Fruit fly (Drosophila melanogaster) whole organism, embryonic: Measurements from ENCODE around the gene Calr.

ENCODE experiments used
- Ada2b ChIP-seq: fragments of 200-800 bp; sonication (Bioruptor generic); IDR thresholded peaks from 2 replicates; pipeline ENCODE4 v1.3.6; 2022; ENCODE audit warnings: missing biosample characterization, missing genetic modification characterization
- CG10147 ChIP-seq: fragments of 200-800 bp; sonication (Bioruptor generic); optimal IDR thresholded peaks from 2 replicates; lab custom pipeline; 2019; ENCODE audit warnings: missing biosample characterization, mild to moderate bottlenecking, missing genetic modification characterization, moderate library complexity
- CG10267 ChIP-seq: fragments of 200-800 bp; sonication (Bioruptor generic); optimal IDR thresholded peaks from 2 replicates; lab custom pipeline; 2018; ENCODE audit warnings: missing biosample characterization, mild to moderate bottlenecking, missing genetic modification characterization, moderate library complexity
- CG10321 ChIP-seq: fragments of 200-800 bp; sonication (Bioruptor generic); IDR thresholded peaks from 2 replicates; pipeline ENCODE4 v1.3.6; 2022; ENCODE audit warnings: missing biosample characterization, missing genetic modification characterization
- CG10431 ChIP-seq: fragments of 200-800 bp; sonication (Bioruptor generic); optimal IDR thresholded peaks from 3 replicates; lab custom pipeline; 2018; ENCODE audit warnings: missing biosample characterization, mild to moderate bottlenecking, missing genetic modification characterization
- CG11560 ChIP-seq: fragments of 200-800 bp; sonication (Bioruptor generic); IDR thresholded peaks from 3 replicates; pipeline ENCODE4 v1.3.6; 2022; ENCODE audit warnings: missing biosample characterization, missing genetic modification characterization
- CG12104 ChIP-seq: fragments of 200-800 bp; sonication (Bioruptor generic); optimal IDR thresholded peaks from 3 replicates; lab custom pipeline; 2016; ENCODE audit warnings: missing biosample characterization, missing genetic modification characterization
- CG13775 ChIP-seq: fragments of 200-800 bp; sonication (Bioruptor generic); optimal IDR thresholded peaks from 3 replicates; lab custom pipeline; 2017; ENCODE audit warnings: missing biosample characterization, mild to moderate bottlenecking, missing genetic modification characterization
- CG14965 ChIP-seq: fragments of 200-800 bp; sonication (Bioruptor generic); optimal IDR thresholded peaks from 2 replicates; lab custom pipeline; 2016; ENCODE audit warnings: missing biosample characterization, missing genetic modification characterization, borderline replicate concordance
- CG15601 ChIP-seq: fragments of 200-800 bp; sonication (Bioruptor generic); optimal IDR thresholded peaks from 3 replicates; lab custom pipeline; 2019; ENCODE audit warnings: missing biosample characterization, mild to moderate bottlenecking, missing genetic modification characterization, moderate library complexity
- CG16813 ChIP-seq: fragments of 200-800 bp; sonication (Bioruptor generic); IDR thresholded peaks from 3 replicates; pipeline ENCODE4 v1.3.6; 2022; ENCODE audit warnings: missing biosample characterization, missing genetic modification characterization; ENCODE audit not compliant: partially characterized antibody
- CG17328 ChIP-seq: fragments of 200-800 bp; sonication (Bioruptor generic); IDR thresholded peaks from 2 replicates; pipeline ENCODE4 v1.3.6; 2022; ENCODE audit warnings: missing biosample characterization, missing genetic modification characterization
- CG17612 ChIP-seq: fragments of 200-800 bp; sonication (Bioruptor generic); IDR thresholded peaks from 2 replicates; pipeline ENCODE4 v1.3.6; 2022; ENCODE audit warnings: missing biosample characterization, missing genetic modification characterization
- CG18764 ChIP-seq: fragments of 200-800 bp; sonication (Bioruptor generic); optimal IDR thresholded peaks from 3 replicates; lab custom pipeline; 2016; ENCODE audit warnings: missing biosample characterization, missing genetic modification characterization
- CG31224 ChIP-seq: fragments of 200-800 bp; sonication (Bioruptor generic); IDR thresholded peaks from 2 replicates; pipeline ENCODE4 v1.3.6; 2022; ENCODE audit warnings: missing biosample characterization, missing genetic modification characterization
- CG34376 ChIP-seq: fragments of 200-800 bp; sonication (Bioruptor generic); optimal IDR thresholded peaks from 2 replicates; lab custom pipeline; 2018; ENCODE audit warnings: missing biosample characterization, mild to moderate bottlenecking, missing genetic modification characterization
- CG3726 ChIP-seq: fragments of 200-800 bp; sonication (Bioruptor generic); IDR thresholded peaks from 3 replicates; pipeline ENCODE4, ENCODE4 v1.3.6; 2022; ENCODE audit warnings: missing biosample characterization, missing genetic modification characterization
- CG3995 ChIP-seq: fragments of 200-800 bp; sonication (Bioruptor generic); optimal IDR thresholded peaks from 3 replicates; lab custom pipeline; 2016; ENCODE audit warnings: missing biosample characterization, missing genetic modification characterization
- CG4282 ChIP-seq: fragments of 200-800 bp; sonication (Bioruptor generic); optimal IDR thresholded peaks from 2 replicates; lab custom pipeline; 2016; ENCODE audit warnings: missing biosample characterization, missing genetic modification characterization
- CG43689 ChIP-seq: fragments of 200-800 bp; sonication (Bioruptor generic); IDR thresholded peaks from 2 replicates; pipeline ENCODE4 v1.3.6; 2022; ENCODE audit warnings: missing biosample characterization, missing genetic modification characterization
- CG6765 ChIP-seq: fragments of 200-800 bp; sonication (Bioruptor generic); optimal IDR thresholded peaks from 3 replicates; lab custom pipeline; 2017; ENCODE audit warnings: missing biosample characterization, mild to moderate bottlenecking, missing genetic modification characterization
- CG7786 ChIP-seq: fragments of 200-800 bp; sonication (Bioruptor generic); optimal IDR thresholded peaks from 2 replicates; lab custom pipeline; 2016; ENCODE audit warnings: missing biosample characterization, missing genetic modification characterization
- CG7963 ChIP-seq: fragments of 200-800 bp; sonication (Bioruptor generic); IDR thresholded peaks from 3 replicates; pipeline ENCODE4 v1.3.6; 2022; ENCODE audit warnings: missing biosample characterization, missing genetic modification characterization; ENCODE audit not compliant: partially characterized antibody
- CG8290 ChIP-seq, 3 experiments: fragments of 200-800 bp; sonication (Bioruptor generic); optimal IDR thresholded peaks; 2 replicates each; lab custom pipeline; 2016 to 2019; ENCODE audit warnings: missing biosample characterization in 3 of 3, missing genetic modification characterization in 3 of 3, mild to moderate bottlenecking in 2 of 3, moderate library complexity in 1 of 3
- CoRest ChIP-seq: fragments of 200-800 bp; sonication (Bioruptor generic); optimal IDR thresholded peaks from 3 replicates; lab custom pipeline; 2018; ENCODE audit warnings: missing biosample characterization, mild to moderate bottlenecking, missing genetic modification characterization, moderate library complexity
- Dek ChIP-seq: fragments of 200-800 bp; sonication (Bioruptor generic); optimal IDR thresholded peaks from 3 replicates; lab custom pipeline; 2019; ENCODE audit warnings: missing biosample characterization, mild to moderate bottlenecking, missing genetic modification characterization, moderate library complexity
- Dll ChIP-seq: fragments of 200-800 bp; sonication (Bioruptor generic); IDR thresholded peaks from 4 replicates; pipeline ENCODE4 v1.3.6; 2022; ENCODE audit warnings: missing biosample characterization, missing genetic modification characterization; ENCODE audit not compliant: partially characterized antibody
- ERR ChIP-seq: fragments of 200-800 bp; sonication (Bioruptor generic); optimal IDR thresholded peaks from 2 replicates; lab custom pipeline; 2016; ENCODE audit warnings: missing biosample characterization, missing genetic modification characterization
- Fer1 ChIP-seq: fragments of 200-800 bp; sonication (Bioruptor generic); optimal IDR thresholded peaks from 2 replicates; lab custom pipeline; 2017; ENCODE audit warnings: missing biosample characterization, mild to moderate bottlenecking, missing genetic modification characterization
- Hr51 ChIP-seq, 2 experiments: fragments of 200-800 bp; sonication (Bioruptor generic); optimal IDR thresholded peaks; 2 replicates in 1 of 2; 3 replicates in 1 of 2; lab custom pipeline; 2016 to 2018; ENCODE audit warnings: missing biosample characterization in 2 of 2, missing genetic modification characterization in 2 of 2, mild to moderate bottlenecking in 1 of 2, moderate library complexity in 1 of 2
- MTF-1 ChIP-seq: fragments of 200-800 bp; sonication (Bioruptor generic); optimal IDR thresholded peaks from 2 replicates; lab custom pipeline; 2018; ENCODE audit warnings: missing biosample characterization, mild to moderate bottlenecking, missing genetic modification characterization, borderline replicate concordance
- Optix ChIP-seq: fragments of 200-800 bp; sonication (Bioruptor generic); IDR thresholded peaks from 3 replicates; pipeline ENCODE4 v1.3.6; 2022; ENCODE audit warnings: missing biosample characterization, missing genetic modification characterization
- Pdp1 ChIP-seq, 2 experiments: fragments of 200-800 bp; sonication (Bioruptor generic); optimal IDR thresholded peaks; 3 replicates each; lab custom pipeline; 2016; ENCODE audit warnings: missing biosample characterization in 2 of 2, missing genetic modification characterization in 2 of 2, mild to moderate bottlenecking in 1 of 2, moderate library complexity in 1 of 2
- caup ChIP-seq: fragments of 200-800 bp; sonication (Bioruptor generic); optimal IDR thresholded peaks from 3 replicates; lab custom pipeline; 2017; ENCODE audit warnings: missing biosample characterization, mild to moderate bottlenecking, missing genetic modification characterization, moderate library complexity; ENCODE audit not compliant: severe bottlenecking
- chinmo ChIP-seq: fragments of 200-800 bp; sonication (Bioruptor generic); IDR thresholded peaks from 4 replicates; pipeline ENCODE4 v1.3.6; 2022; ENCODE audit warnings: missing biosample characterization, missing genetic modification characterization; ENCODE audit not compliant: partially characterized antibody
- fd102C ChIP-seq: fragments of 200-800 bp; sonication (Bioruptor generic); optimal IDR thresholded peaks from 2 replicates; lab custom pipeline; 2018; ENCODE audit warnings: missing biosample characterization, mild to moderate bottlenecking, missing genetic modification characterization, moderate library complexity
- fd64A ChIP-seq: fragments of 200-800 bp; sonication (Bioruptor generic); optimal IDR thresholded peaks from 3 replicates; lab custom pipeline; 2018; ENCODE audit warnings: missing biosample characterization, mild to moderate bottlenecking, missing genetic modification characterization
- gem ChIP-seq: fragments of 200-800 bp; sonication (Bioruptor generic); optimal IDR thresholded peaks from 2 replicates; lab custom pipeline; 2019; ENCODE audit warnings: missing biosample characterization, mild to moderate bottlenecking, missing genetic modification characterization, moderate library complexity
- grau ChIP-seq: fragments of 200-800 bp; optimal IDR thresholded peaks from 3 replicates; lab custom pipeline; 2019; ENCODE audit warnings: missing biosample characterization, mild to moderate bottlenecking, missing genetic modification characterization, moderate library complexity
- kay ChIP-seq: fragments of 200-800 bp; sonication (Bioruptor generic); optimal IDR thresholded peaks from 2 replicates; lab custom pipeline; 2016; ENCODE audit warnings: missing biosample characterization, missing genetic modification characterization
- mld ChIP-seq: fragments of 200-800 bp; sonication (Bioruptor generic); IDR thresholded peaks from 3 replicates; pipeline ENCODE4 v1.3.6; 2022; ENCODE audit warnings: missing biosample characterization, missing genetic modification characterization; ENCODE audit not compliant: partially characterized antibody
- peb ChIP-seq: fragments of 200-800 bp; sonication (Bioruptor generic); IDR thresholded peaks from 2 replicates; pipeline ENCODE4 v1.3.6; 2022; ENCODE audit warnings: missing biosample characterization, missing genetic modification characterization
- pho ChIP-seq: fragments of 200-800 bp; sonication (Bioruptor generic); optimal IDR thresholded peaks from 2 replicates; lab custom pipeline; 2016; ENCODE audit warnings: missing biosample characterization, missing genetic modification characterization
- phol ChIP-seq: fragments of 200-800 bp; sonication (Bioruptor generic); optimal IDR thresholded peaks from 3 replicates; lab custom pipeline; 2018; ENCODE audit warnings: missing biosample characterization, mild to moderate bottlenecking, missing genetic modification characterization, moderate library complexity
- pros ChIP-seq: fragments of 200-800 bp; sonication (Bioruptor generic); optimal IDR thresholded peaks from 3 replicates; lab custom pipeline; 2019; ENCODE audit warnings: missing biosample characterization, mild to moderate bottlenecking, missing genetic modification characterization, moderate library complexity
- sisA ChIP-seq: fragments of 200-800 bp; sonication (Bioruptor generic); IDR thresholded peaks from 2 replicates; pipeline ENCODE4 v1.3.6; 2022; ENCODE audit warnings: missing biosample characterization, missing genetic modification characterization
- slou ChIP-seq: fragments of 200-800 bp; sonication (Bioruptor generic); optimal IDR thresholded peaks from 3 replicates; lab custom pipeline; 2016; ENCODE audit warnings: missing biosample characterization, missing genetic modification characterization
- tll ChIP-seq, 2 experiments: fragments of 200-800 bp in 1 of 2; fragments of >200 bp in 1 of 2; sonication (Bioruptor generic) in 1 of 2; optimal IDR thresholded peaks; 2 replicates each; lab custom pipeline; 2017 to 2019; ENCODE audit warnings: missing biosample characterization in 2 of 2, missing genetic modification characterization in 2 of 2, mild to moderate bottlenecking in 1 of 2, moderate library complexity in 1 of 2
- unc-4 ChIP-seq: fragments of 200-800 bp; sonication (Bioruptor generic); IDR thresholded peaks from 2 replicates; pipeline ENCODE4 v1.3.6; 2022; ENCODE audit warnings: missing biosample characterization, missing genetic modification characterization; ENCODE audit not compliant: partially characterized antibody

Gene Calr

DNA sequence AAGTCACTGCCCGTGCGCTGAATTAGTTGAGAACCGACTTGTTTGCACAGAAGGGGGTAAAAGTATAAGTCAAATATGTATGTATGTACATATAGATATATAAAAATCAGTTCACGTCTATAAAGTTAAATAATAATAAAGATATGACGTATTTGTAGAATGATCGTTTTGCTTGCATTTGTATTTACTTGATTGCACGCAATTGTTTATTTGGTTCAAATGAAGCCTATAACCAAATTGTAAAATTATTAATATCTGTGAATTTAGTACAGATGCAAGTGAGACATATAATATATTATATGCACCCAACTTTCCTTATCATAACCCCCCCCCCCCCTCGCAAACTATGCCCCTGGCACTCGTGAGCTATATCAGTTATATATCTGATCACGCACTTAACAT is 30.1 kb downstream of the Calr start (continued):
- TF ChIP-seq Optix (no peak), Dek (tag; lab: Kevin White, UChicago) (no peak), Fer1 (GFP tag; lab: Kevin White, UChicago) (peak; percentile 68), CG17328 (no peak), pros (GFP tag; lab: Kevin White, UChicago) (no peak), CG7786 (GFP tag; lab: Kevin White, UChicago) (no peak), CG15601 (tag; lab: Kevin White, UChicago) (peak; percentile 59), sisA (no peak), CG43689 (GFP tag; lab: Robert Waterston, UW) (no peak), slou (GFP tag; lab: Kevin White, UChicago) (no peak), gem (tag; lab: Kevin White, UChicago) (peak; percentile 57), phol (tag; lab: Kevin White, UChicago) (peak; percentile 29), MTF-1 (GFP tag; lab: Kevin White, UChicago) (no peak), pho (GFP tag; lab: Kevin White, UChicago) (peak; percentile 2), CG6765 (GFP tag; lab: Kevin White, UChicago) (peak; percentile 20), mld (no peak), caup (GFP tag; lab: Kevin White, UChicago) (peak; percentile 71), CG18764 (GFP tag; lab: Kevin White, UChicago) (no peak), CG13775 (GFP tag; lab: Kevin White, UChicago) (peak; percentile 55), fd64A (GFP tag; lab: Kevin White, UChicago) (no peak), tll (GFP tag; optimal IDR thresholded peaks at IDR 0.05; lab: Kevin White, UChicago) (no peak), Dll (GFP tag; lab: Robert Waterston, UW) (no peak), CG17612 (GFP tag; lab: Robert Waterston, UW) (0 out of 2 replicates have a peak, but pooled peaks have one; percentile 12), CG10267 (tag; lab: Kevin White, UChicago) (peak; percentile 3), Ada2b (GFP tag; lab: Robert Waterston, UW) (no peak), peb (no peak), fd102C (GFP tag; lab: Kevin White, UChicago) (no peak), grau (tag; lab: Kevin White, UChicago) (peak; percentile 63), CG16813 (no peak), CG11560 (tag; lab: Robert Waterston, UW) (0 out of 3 replicates have a peak, but pooled peaks have one; percentile 18), CG3726 (GFP tag; lab: Robert Waterston, UW) (no peak), unc-4 (GFP tag; lab: Robert Waterston, UW) (no peak), Hr51 (GFP tag; optimal IDR thresholded peaks at IDR 0.05; lab: Kevin White, UChicago) (peak in 1 of 2 experiments; percentile 9), ERR (GFP tag; lab: Kevin White, UChicago) (no peak), kay (GFP tag; lab: Kevin White, UChicago) (peak; percentile 43), CoRest (tag; lab: Kevin White, UChicago) (peak; percentile 50), CG10431 (GFP tag; lab: Kevin White, UChicago) (peak; percentile 29), CG34376 (GFP tag; lab: Kevin White, UChicago) (peak; percentile 38), Pdp1 (GFP tag; optimal IDR thresholded peaks at IDR 0.05; lab: Kevin White, UChicago) (peak in 1 of 2 experiments; percentile 7), chinmo (GFP tag; lab: Robert Waterston, UW) (no peak), CG4282 (no peak), CG8290 (GFP tag; optimal IDR thresholded peaks at IDR 0.05; lab: Kevin White, UChicago) (no peak), CG8290 (tag; optimal IDR thresholded peaks at IDR 0.05; lab: Kevin White, UChicago) (peak in 1 of 2 experiments; percentile 0), CG10147 (GFP tag; lab: Kevin White, UChicago) (peak; percentile 62), CG7963 (GFP tag; lab: Robert Waterston, UW) (no peak), CG12104 (GFP tag; lab: Kevin White, UChicago) (peak; percentile 40), CG10321 (GFP tag; lab: Robert Waterston, UW) (no peak), CG31224 (0 out of 2 replicates have a peak, but pooled peaks have one; percentile 43), CG14965 (no peak), CG3995 (no peak)
